Worm (Caenorhabditis elegans) whole organism, L4 larva: ENCODE measurements around the gene Y45F3A.4.

Experiments used
- D1046.2 ChIP-seq: fragments of 200-800 bp; sonication (Bioruptor generic); IDR thresholded peaks from 2 replicates; pipeline ENCODE4 v1.3.6; 2022; ENCODE audit warnings: missing genetic modification characterization, missing compliant biosample characterization
- F37D6.2 ChIP-seq: sonication (generic microtip); optimal IDR thresholded peaks from 2 replicates; lab custom pipeline; 2016; ENCODE audit warnings: mild to moderate bottlenecking, missing genetic modification characterization, missing compliant biosample characterization
- F44E2.7 ChIP-seq: fragments of 200-800 bp; sonication (Bioruptor generic); IDR thresholded peaks from 2 replicates; pipeline ENCODE4 v2.1.2; 2022; ENCODE audit warnings: missing genetic modification characterization, missing compliant biosample characterization
- F49E8.2 ChIP-seq: sonication (generic microtip); optimal IDR thresholded peaks from 2 replicates; lab custom pipeline; 2016; ENCODE audit warnings: missing compliant biosample characterization, mild to moderate bottlenecking, missing genetic modification characterization, borderline replicate concordance
- Y105C5A.15 ChIP-seq: fragments of 200-800 bp; sonication (Bioruptor generic); IDR thresholded peaks from 2 replicates; pipeline ENCODE4 v1.3.6; 2022; ENCODE audit warnings: missing genetic modification characterization, missing compliant biosample characterization
- Y75B8A.6 ChIP-seq: fragments of 200-800 bp; sonication (Bioruptor generic); IDR thresholded peaks from 2 replicates; pipeline ENCODE4 v1.3.6; 2022; ENCODE audit warnings: missing genetic modification reagents, missing genetic modification characterization, missing compliant biosample characterization
- ZK337.2 ChIP-seq: fragments of 200-800 bp; sonication (Bioruptor generic); IDR thresholded peaks from 2 replicates; pipeline ENCODE4 v1.3.6; 2022; ENCODE audit warnings: missing genetic modification reagents, missing genetic modification characterization, missing compliant biosample characterization
- aha-1 ChIP-seq: fragments of 150-350 bp; peaks from one replicate; lab custom pipeline; 2014; ENCODE audit warnings: missing biosample characterization, missing genetic modification characterization
- ama-1 ChIP-seq: fragments of 150-350 bp; optimal IDR thresholded peaks from 2 replicates; lab custom pipeline; 2014; ENCODE audit warnings: inconsistent platforms, mixed read lengths
- arid-1 ChIP-seq: fragments of 200-800 bp; sonication (Bioruptor generic); conservative IDR thresholded peaks from 2 replicates; pipeline ENCODE4 v1.3.6; 2022; ENCODE audit warnings: missing genetic modification reagents, missing genetic modification characterization, missing compliant biosample characterization
- ceh-20 ChIP-seq: fragments of 200-800 bp; sonication (Bioruptor generic); IDR thresholded peaks from 2 replicates; pipeline ENCODE4 v1.3.6; 2022; ENCODE audit warnings: missing genetic modification reagents, missing genetic modification characterization, missing compliant biosample characterization
- ceh-44 ChIP-seq: fragments of 200-800 bp; sonication (Bioruptor generic); IDR thresholded peaks from 2 replicates; pipeline ENCODE4 v1.3.6; 2022; ENCODE audit warnings: missing genetic modification reagents, missing genetic modification characterization, missing compliant biosample characterization
- ceh-62 ChIP-seq: sonication (generic microtip); optimal IDR thresholded peaks from 2 replicates; lab custom pipeline; 2017; ENCODE audit warnings: missing biosample characterization, missing genetic modification characterization
- ces-1 ChIP-seq: fragments of 150-350 bp; sonication (generic microtip); optimal IDR thresholded peaks from 4 replicates; lab custom pipeline; 2014; ENCODE audit warnings: missing biosample characterization, missing genetic modification reagents, missing genetic modification characterization
- cey-2 ChIP-seq: sonication (generic microtip); optimal IDR thresholded peaks from 3 replicates; lab custom pipeline; 2017; ENCODE audit warnings: missing genetic modification characterization, mild to moderate bottlenecking, missing compliant biosample characterization, antibody characterized with exemption, borderline replicate concordance; ENCODE audit not compliant: insufficient read depth
- daf-12 ChIP-seq: fragments of 150-350 bp; optimal IDR thresholded peaks from 2 replicates; lab custom pipeline; 2014; ENCODE audit warnings: missing biosample characterization, missing genetic modification reagents, missing genetic modification characterization
- daf-8 ChIP-seq: fragments of 200-800 bp; sonication (Bioruptor generic); IDR thresholded peaks from 2 replicates; pipeline ENCODE4 v1.3.6; 2022; ENCODE audit warnings: missing genetic modification characterization, missing compliant biosample characterization
- dmd-6 ChIP-seq: fragments of 200-800 bp; sonication (Bioruptor generic); IDR thresholded peaks from 2 replicates; pipeline ENCODE4 v1.3.6; 2022; ENCODE audit warnings: missing genetic modification reagents, missing genetic modification characterization, missing compliant biosample characterization
- dpl-1 ChIP-seq: fragments of 150-350 bp; optimal IDR thresholded peaks from 2 replicates; lab custom pipeline; 2014; ENCODE audit warnings: missing biosample characterization, missing genetic modification reagents, missing genetic modification characterization
- egl-43 ChIP-seq: fragments of 200-800 bp; sonication (Bioruptor generic); IDR thresholded peaks from 2 replicates; pipeline ENCODE4 v1.3.6; 2022; ENCODE audit warnings: missing genetic modification reagents, missing genetic modification characterization, missing compliant biosample characterization
- fos-1 ChIP-seq: fragments of 150-350 bp; optimal IDR thresholded peaks from 2 replicates; lab custom pipeline; 2014; ENCODE audit warnings: missing biosample characterization, missing genetic modification characterization
- gei-8 ChIP-seq: fragments of 200-800 bp; sonication (Bioruptor generic); optimal IDR thresholded peaks from 2 replicates; lab custom pipeline; 2018; ENCODE audit warnings: mild to moderate bottlenecking, missing genetic modification characterization, missing compliant biosample characterization
- hif-1 ChIP-seq, 2 experiments: sonication (generic microtip); optimal IDR thresholded peaks; 2 replicates each; lab custom pipeline; 2016 to 2017; ENCODE audit warnings: missing compliant biosample characterization in 2 of 2, missing genetic modification characterization in 2 of 2, missing genetic modification reagents in 2 of 2, missing genotype in 2 of 2, mild to moderate bottlenecking in 1 of 2
- hlh-11 ChIP-seq: fragments of 200-800 bp; sonication (Bioruptor generic); optimal IDR thresholded peaks from 2 replicates; lab custom pipeline; 2018; ENCODE audit warnings: mild to moderate bottlenecking, missing genetic modification characterization, missing compliant biosample characterization
- jun-1 ChIP-seq: fragments of 150-350 bp; optimal IDR thresholded peaks from 2 replicates; lab custom pipeline; 2014; ENCODE audit warnings: missing biosample characterization, missing genetic modification reagents, missing genetic modification characterization
- madf-5 ChIP-seq, 2 experiments: fragments of 200-800 bp; sonication (Bioruptor generic); IDR thresholded peaks; 2 replicates each; pipeline ENCODE4 v1.3.6; 2022; ENCODE audit warnings: missing compliant biosample characterization in 2 of 2, missing genetic modification characterization in 2 of 2
- madf-9 ChIP-seq: fragments of 200-800 bp; sonication (Bioruptor generic); conservative IDR thresholded peaks from 2 replicates; pipeline ENCODE4 v1.3.6; 2022; ENCODE audit warnings: missing genetic modification reagents, missing genetic modification characterization, missing compliant biosample characterization
- mdl-1 ChIP-seq, 2 experiments: fragments of 150-350 bp in 1 of 2; sonication (generic microtip) in 1 of 2; optimal IDR thresholded peaks; 2 replicates each; lab custom pipeline; 2014 to 2017; ENCODE audit warnings: missing biosample characterization in 2 of 2, missing genetic modification characterization in 2 of 2
- mdt-29 ChIP-seq: fragments of 200-800 bp; sonication (Bioruptor generic); IDR thresholded peaks from 2 replicates; pipeline ENCODE4 v1.3.6; 2022; ENCODE audit warnings: missing genetic modification reagents, missing genetic modification characterization, missing compliant biosample characterization
- mep-1 ChIP-seq: fragments of 150-350 bp; sonication (generic microtip); optimal IDR thresholded peaks from 3 replicates; lab custom pipeline; 2014; ENCODE audit warnings: missing biosample characterization, missing genetic modification characterization
- mxl-3 ChIP-seq: fragments of 200-800 bp; sonication (Bioruptor generic); optimal IDR thresholded peaks from 2 replicates; lab custom pipeline; 2018; ENCODE audit warnings: mild to moderate bottlenecking, missing genetic modification characterization, missing compliant biosample characterization
- nhr-10 ChIP-seq: fragments of 150-350 bp; optimal IDR thresholded peaks from 2 replicates; lab custom pipeline; 2014; ENCODE audit warnings: missing biosample characterization, missing genetic modification characterization
- nhr-11 ChIP-seq: fragments of 150-350 bp; optimal IDR thresholded peaks from 2 replicates; lab custom pipeline; 2014; ENCODE audit warnings: missing biosample characterization, missing genetic modification characterization
- nhr-111 ChIP-seq: fragments of 200-800 bp; sonication (Bioruptor generic); optimal IDR thresholded peaks from 2 replicates; lab custom pipeline; 2018; ENCODE audit warnings: mild to moderate bottlenecking, missing genetic modification characterization, missing compliant biosample characterization
- nhr-77 ChIP-seq: fragments of 150-350 bp; optimal IDR thresholded peaks from 2 replicates; lab custom pipeline; 2014; ENCODE audit warnings: missing biosample characterization, missing genetic modification characterization
- php-3 ChIP-seq: fragments of 200-800 bp; sonication (Bioruptor generic); IDR thresholded peaks from 2 replicates; pipeline ENCODE4 v1.3.6; 2022; ENCODE audit warnings: missing genetic modification reagents, missing genetic modification characterization, missing compliant biosample characterization
- saeg-2 ChIP-seq: fragments of 200-800 bp; sonication (Bioruptor generic); IDR thresholded peaks from 2 replicates; pipeline ENCODE4 v1.3.6; 2022; ENCODE audit warnings: missing genetic modification reagents, missing genetic modification characterization, missing compliant biosample characterization
- skn-1 ChIP-seq: fragments of 150-350 bp; optimal IDR thresholded peaks from 2 replicates; lab custom pipeline; 2014; ENCODE audit warnings: missing biosample characterization, missing genetic modification characterization
- snpc-1.2 ChIP-seq: fragments of 200-800 bp; sonication (Bioruptor generic); IDR thresholded peaks from 2 replicates; pipeline ENCODE4 v1.3.6; 2022; ENCODE audit warnings: missing genetic modification reagents, missing genetic modification characterization, missing compliant biosample characterization
- spr-1 ChIP-seq: sonication (generic microtip); optimal IDR thresholded peaks from 2 replicates; lab custom pipeline; 2016; ENCODE audit warnings: mild to moderate bottlenecking, missing genetic modification characterization, missing compliant biosample characterization
- spr-3 ChIP-seq: fragments of 200-800 bp; sonication (Bioruptor generic); optimal IDR thresholded peaks from 2 replicates; lab custom pipeline; 2018; ENCODE audit warnings: mild to moderate bottlenecking, missing genetic modification characterization, missing compliant biosample characterization
- tag-97 ChIP-seq: fragments of 200-800 bp; sonication (Bioruptor generic); IDR thresholded peaks from 2 replicates; pipeline ENCODE4 v1.3.6; 2022; ENCODE audit warnings: missing genetic modification characterization, missing compliant biosample characterization
- tra-1 ChIP-seq: fragments of 200-800 bp; sonication (Bioruptor generic); IDR thresholded peaks from 2 replicates; pipeline ENCODE4 v1.3.6; 2022; ENCODE audit warnings: missing genetic modification reagents, missing genetic modification characterization, missing compliant biosample characterization
- unc-130 ChIP-seq: sonication (generic microtip); optimal IDR thresholded peaks from 2 replicates; lab custom pipeline; 2016; ENCODE audit warnings: missing genetic modification reagents, missing genetic modification characterization, missing compliant biosample characterization
- unc-39 ChIP-seq: sonication (generic microtip); optimal IDR thresholded peaks from 2 replicates; lab custom pipeline; 2017; ENCODE audit warnings: missing biosample characterization, missing genetic modification characterization
- unc-62 ChIP-seq, 3 experiments: fragments of 150-350 bp in 1 of 3; sonication (generic microtip); optimal IDR thresholded peaks in 2 of 3; peaks in 1 of 3; 1 replicate in 1 of 3; 2 replicates in 2 of 3; lab custom pipeline; 2014 to 2017; ENCODE audit warnings: missing biosample characterization in 3 of 3, missing genetic modification characterization in 3 of 3, missing genetic modification reagents in 3 of 3, missing genotype in 1 of 3
- vab-7 ChIP-seq: fragments of 200-800 bp; sonication (Bioruptor generic); IDR thresholded peaks from 2 replicates; pipeline ENCODE4 v1.3.6; 2022; ENCODE audit warnings: missing genetic modification reagents, missing genetic modification characterization, missing compliant biosample characterization
- zip-2 ChIP-seq: fragments of 150-350 bp; optimal IDR thresholded peaks from 2 replicates; lab custom pipeline; 2014; ENCODE audit warnings: missing biosample characterization, missing genetic modification characterization
- ztf-7 ChIP-seq: fragments of 150-350 bp; optimal IDR thresholded peaks from 2 replicates; lab custom pipeline; 2014; ENCODE audit warnings: missing biosample characterization, missing genetic modification characterization

The Y45F3A.4 gene

DNA sequence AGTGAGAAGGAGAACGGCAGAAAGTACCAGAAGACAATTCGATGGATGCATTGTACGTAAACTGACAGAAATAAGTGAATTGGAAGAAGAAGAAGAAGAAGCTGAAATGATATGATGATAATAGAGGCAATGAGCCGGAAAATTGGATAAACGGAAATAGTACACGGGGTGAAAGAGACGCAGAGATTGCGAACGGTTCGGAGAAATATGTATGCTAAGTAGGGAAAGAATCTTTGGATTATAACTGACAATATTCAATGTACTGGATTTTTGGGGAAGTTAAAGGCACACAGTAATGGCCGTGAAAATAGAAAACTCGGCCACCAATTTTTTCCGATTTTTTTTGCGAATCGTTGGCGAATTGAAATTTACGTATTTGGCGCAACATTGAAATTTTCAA lies at the start of gene Y45F3A.4:
Gene Y45F3A.4, minus strand, starts transcription at position 101 of the 400 bp plus-strand sequence.
- TF ChIP-seq hlh-11 (no peak), tra-1 (0 out of 2 replicates have a peak, but pooled peaks have one; percentile 8)

- TF ChIP-seq gei-8 = peak; percentile 30
- TF ChIP-seq arid-1 (GFP tag; lab: Robert Waterston, UW) = peak; percentile 95
- no peak for TF ChIP-seq fos-1 (tag; lab: Kevin White, UChicago)
- TF ChIP-seq tag-97 = no peak
- no peak for TF ChIP-seq nhr-10 (tag; lab: Kevin White, UChicago)
- TF ChIP-seq jun-1 = no peak
- TF ChIP-seq cey-2 = no peak
- no peak for TF ChIP-seq unc-39 (tag; lab: Kevin White, UChicago)
- TF ChIP-seq skn-1 = no peak
- peak in 1 of 2 experiments; percentile 23 for TF ChIP-seq hif-1 (tag; optimal IDR thresholded peaks at IDR 0.05; lab: Kevin White, UChicago)
- TF ChIP-seq mdl-1 (tag; optimal IDR thresholded peaks at IDR 0.05; lab: Kevin White, UChicago) = no peak
- TF ChIP-seq ztf-7 (tag; lab: Kevin White, UChicago) = no peak
- peak; percentile 22 for TF ChIP-seq ama-1 (lab: Kevin White, UChicago)
- TF ChIP-seq ZK337.2 (GFP tag; lab: Robert Waterston, UW) = peak; percentile 79
- TF ChIP-seq nhr-11 (tag; lab: Kevin White, UChicago) = no peak
- peak; percentile 58 for TF ChIP-seq spr-1 (tag; lab: Kevin White, UChicago)
- TF ChIP-seq nhr-111 (GFP tag; lab: Kevin White, UChicago) = peak; percentile 37
- no peak for TF ChIP-seq ceh-62
- TF ChIP-seq nhr-77 (tag; lab: Kevin White, UChicago) = no peak
- peak; percentile 71 for TF ChIP-seq madf-9
- no peak for TF ChIP-seq F37D6.2
- 0 out of 2 replicates have a peak, but pooled peaks have one; percentile 48 for TF ChIP-seq Y105C5A.15 (GFP tag; lab: Robert Waterston, UW)
- no peak for TF ChIP-seq daf-12 (tag; lab: Kevin White, UChicago)
- no peak for TF ChIP-seq dpl-1 (GFP tag; lab: Kevin White, UChicago)
- peak; percentile 4 for TF ChIP-seq mep-1
- peak; percentile 69; the same call in 1 of the 2 replicates for TF ChIP-seq snpc-1.2 (GFP tag; lab: Robert Waterston, UW)
- peak; percentile 94 for TF ChIP-seq egl-43 (GFP tag; lab: Robert Waterston, UW)
- no peak for TF ChIP-seq ces-1 (GFP tag; lab: Kevin White, UChicago)
- TF ChIP-seq mdt-29 (GFP tag; lab: Robert Waterston, UW) = peak; percentile 59; the same call in 1 of the 2 replicates
- peak; percentile 69; the same call in 1 of the 2 replicates for TF ChIP-seq Y75B8A.6
- peak; percentile 44 for TF ChIP-seq unc-130 (GFP tag; lab: Kevin White, UChicago)
- TF ChIP-seq dmd-6 (GFP tag; lab: Robert Waterston, UW) = peak; percentile 46; the same call in 1 of the 2 replicates
- TF ChIP-seq zip-2 (tag; lab: Kevin White, UChicago) = no peak
- TF ChIP-seq madf-5 (GFP tag; IDR thresholded peaks at IDR 0.05; lab: Robert Waterston, UW) = peak; percentile 69 to 94; a peak in 3 of 4 replicates
- peak; percentile 60 for TF ChIP-seq spr-3 (GFP tag; lab: Kevin White, UChicago)
- no peak for TF ChIP-seq aha-1 (tag; lab: Kevin White, UChicago)
- TF ChIP-seq F49E8.2 (tag; lab: Kevin White, UChicago) = peak; percentile 66
- peak; percentile 68 for TF ChIP-seq ceh-20 (GFP tag; lab: Robert Waterston, UW)
- no peak for TF ChIP-seq unc-62 (GFP tag; optimal IDR thresholded peaks at IDR 0.05 in 1 of 2; lab: Kevin White, UChicago)
- TF ChIP-seq unc-62 (tag; optimal IDR thresholded peaks at IDR 0.05; lab: Kevin White, UChicago) = no peak
- TF ChIP-seq F44E2.7 (GFP tag; lab: Robert Waterston, UW) = peak; percentile 97
- TF ChIP-seq saeg-2 (GFP tag; lab: Robert Waterston, UW) = no peak
- 0 out of 2 replicates have a peak, but pooled peaks have one; percentile 24 for TF ChIP-seq daf-8 (GFP tag; lab: Robert Waterston, UW)
- TF ChIP-seq php-3 (GFP tag; lab: Robert Waterston, UW) = peak; percentile 74; the same call in 1 of the 2 replicates
- TF ChIP-seq D1046.2 (GFP tag; lab: Robert Waterston, UW) = peak; percentile 89
- TF ChIP-seq vab-7 (GFP tag; lab: Robert Waterston, UW) = peak; percentile 94
- peak; percentile 20 for TF ChIP-seq mxl-3 (GFP tag; lab: Kevin White, UChicago)
- 0 out of 2 replicates have a peak, but pooled peaks have one; percentile 74 for TF ChIP-seq ceh-44
Measured at ce11 chrIII:10624564-10624963, 49.3 kb upstream of the Y45F3A.4 start.
